Worm (Caenorhabditis elegans) whole organism, L1 larva: ENCODE results near the gene K12B6.9.

Experiments used
- C04F5.9 ChIP-seq: sonication (generic microtip); optimal IDR thresholded peaks from 2 replicates; lab custom pipeline; 2016; ENCODE audit warnings: missing genetic modification characterization, missing compliant biosample characterization
- C16A3.4 ChIP-seq: fragments of 150-350 bp; optimal IDR thresholded peaks from 2 replicates; lab custom pipeline; 2014; ENCODE audit warnings: missing biosample characterization, missing genetic modification characterization
- C34B4.2 ChIP-seq: sonication (generic microtip); optimal IDR thresholded peaks from 2 replicates; lab custom pipeline; 2017; ENCODE audit warnings: mild to moderate bottlenecking, missing genetic modification characterization, missing compliant biosample characterization
- Y116A8C.19 ChIP-seq: sonication (generic microtip); optimal IDR thresholded peaks from 2 replicates; lab custom pipeline; 2016; ENCODE audit warnings: missing compliant biosample characterization, missing genetic modification characterization, borderline replicate concordance
- aha-1 ChIP-seq: fragments of 150-350 bp; optimal IDR thresholded peaks from 2 replicates; lab custom pipeline; 2014; ENCODE audit warnings: missing biosample characterization, missing genetic modification characterization
- alr-1 ChIP-seq: fragments of 200-800 bp; sonication (Bioruptor generic); optimal IDR thresholded peaks from 2 replicates; lab custom pipeline; 2018; ENCODE audit warnings: borderline replicate concordance, mild to moderate bottlenecking, missing genetic modification characterization, missing compliant biosample characterization
- aly-2 ChIP-seq: fragments of 150-350 bp; optimal IDR thresholded peaks from 2 replicates; lab custom pipeline; 2014; ENCODE audit warnings: missing biosample characterization, missing genetic modification characterization
- ama-1 ChIP-seq: fragments of 150-350 bp; optimal IDR thresholded peaks from 2 replicates; lab custom pipeline; 2014
- blmp-1 ChIP-seq: fragments of 150-350 bp; optimal IDR thresholded peaks from 2 replicates; lab custom pipeline; 2014; ENCODE audit warnings: missing biosample characterization, missing genetic modification characterization
- ceh-8 ChIP-seq: fragments of 200-800 bp; sonication (Bioruptor generic); optimal IDR thresholded peaks from 2 replicates; lab custom pipeline; 2018; ENCODE audit warnings: mild to moderate bottlenecking, missing genetic modification characterization, moderate library complexity, missing compliant biosample characterization
- ceh-88 ChIP-seq: fragments of 200-800 bp; sonication (Bioruptor generic); IDR thresholded peaks from 2 replicates; pipeline ENCODE4 v1.3.6; 2022; ENCODE audit warnings: missing genetic modification characterization, missing compliant biosample characterization
- ceh-90 ChIP-seq: sonication (generic microtip); optimal IDR thresholded peaks from 2 replicates; lab custom pipeline; 2016; ENCODE audit warnings: missing genetic modification characterization, missing compliant biosample characterization
- ces-1 ChIP-seq: fragments of 150-350 bp; optimal IDR thresholded peaks from 2 replicates; lab custom pipeline; 2014; ENCODE audit warnings: missing biosample characterization, missing genetic modification reagents, missing genetic modification characterization
- dpl-1 ChIP-seq, 3 experiments: fragments of 150-350 bp in 2 of 3; sonication (generic microtip) in 1 of 3; optimal IDR thresholded peaks; 2 replicates each; lab custom pipeline; 2014 to 2017; ENCODE audit warnings: missing biosample characterization in 3 of 3, missing genetic modification characterization in 3 of 3, missing genetic modification reagents in 3 of 3
- dsc-1 ChIP-seq: sonication (generic microtip); optimal IDR thresholded peaks from 2 replicates; lab custom pipeline; 2016; ENCODE audit warnings: mild to moderate bottlenecking, missing genetic modification characterization, missing compliant biosample characterization
- efl-1 ChIP-seq, 4 experiments: fragments of 150-350 bp; optimal IDR thresholded peaks in 3 of 4; peaks in 1 of 4; 1 replicate in 1 of 4; 2 replicates in 3 of 4; lab custom pipeline; 2014; ENCODE audit warnings: missing biosample characterization in 2 of 4, missing genetic modification characterization in 2 of 4, missing genetic modification reagents in 2 of 4
- egl-13 ChIP-seq: sonication (generic microtip); optimal IDR thresholded peaks from 2 replicates; lab custom pipeline; 2016; ENCODE audit warnings: missing genotype, missing genetic modification reagents, missing genetic modification characterization, missing compliant biosample characterization
- elt-3 ChIP-seq, 6 experiments: fragments of 150-350 bp in 1 of 6; sonication (generic microtip); optimal IDR thresholded peaks; 2 replicates each; lab custom pipeline; 2017 to 2018; ENCODE audit warnings: missing biosample characterization in 6 of 6, missing genetic modification characterization in 6 of 6, inconsistent platforms in 1 of 6
- fkh-4 ChIP-seq: sonication (generic microtip); optimal IDR thresholded peaks from 2 replicates; lab custom pipeline; 2016; ENCODE audit warnings: missing compliant biosample characterization, missing genetic modification characterization, borderline replicate concordance
- fos-1 ChIP-seq: fragments of 150-350 bp; optimal IDR thresholded peaks from 2 replicates; lab custom pipeline; 2014; ENCODE audit warnings: missing biosample characterization, missing genetic modification characterization
- hpl-2 ChIP-seq: fragments of 150-350 bp; optimal IDR thresholded peaks from 2 replicates; lab custom pipeline; 2014; ENCODE audit warnings: missing biosample characterization, missing genetic modification reagents, missing genetic modification characterization
- irx-1 ChIP-seq: sonication (generic microtip); optimal IDR thresholded peaks from 2 replicates; lab custom pipeline; 2016; ENCODE audit warnings: missing genetic modification characterization, missing compliant biosample characterization
- isw-1 ChIP-seq: fragments of 200-800 bp; sonication (Bioruptor generic); IDR thresholded peaks from 2 replicates; pipeline ENCODE4 v1.3.6; 2022; ENCODE audit warnings: missing genetic modification characterization, missing compliant biosample characterization
- lin-13 ChIP-seq: fragments of 150-350 bp; optimal IDR thresholded peaks from 2 replicates; lab custom pipeline; 2014; ENCODE audit warnings: missing biosample characterization, missing genetic modification reagents, missing genetic modification characterization
- lin-14 ChIP-seq: fragments of 200-800 bp; sonication (Bioruptor generic); optimal IDR thresholded peaks from 2 replicates; lab custom pipeline; 2018; ENCODE audit warnings: mild to moderate bottlenecking, missing genetic modification characterization, moderate library complexity, missing compliant biosample characterization
- lin-15B ChIP-seq: fragments of 150-350 bp; sonication (generic microtip); optimal IDR thresholded peaks from 3 replicates; lab custom pipeline; 2014; ENCODE audit warnings: missing biosample characterization, missing genetic modification characterization
- lin-35 ChIP-seq, 2 experiments: fragments of 150-350 bp; optimal IDR thresholded peaks; 2 replicates each; lab custom pipeline; 2014; ENCODE audit warnings: missing biosample characterization in 2 of 2, missing genetic modification characterization in 2 of 2, missing genetic modification reagents in 2 of 2
- lsy-2 ChIP-seq, 2 experiments: fragments of 150-350 bp; optimal IDR thresholded peaks; 2 replicates each; lab custom pipeline; 2014; ENCODE audit warnings: missing biosample characterization in 2 of 2, missing genetic modification characterization in 2 of 2
- mef-2 ChIP-seq: fragments of 150-350 bp; optimal IDR thresholded peaks from 2 replicates; lab custom pipeline; 2014; ENCODE audit warnings: missing biosample characterization, missing genetic modification characterization
- nhr-11 ChIP-seq: fragments of 150-350 bp; optimal IDR thresholded peaks from 2 replicates; lab custom pipeline; 2014; ENCODE audit warnings: missing biosample characterization, missing genetic modification characterization
- nhr-84 ChIP-seq: sonication (generic microtip); optimal IDR thresholded peaks from 2 replicates; lab custom pipeline; 2017; ENCODE audit warnings: missing biosample characterization, missing genetic modification characterization
- pqm-1 ChIP-seq: sonication (generic microtip); optimal IDR thresholded peaks from 3 replicates; lab custom pipeline; 2017; ENCODE audit warnings: missing biosample characterization, missing genetic modification characterization
- sox-4 ChIP-seq: sonication (generic microtip); optimal IDR thresholded peaks from 2 replicates; lab custom pipeline; 2016; ENCODE audit warnings: missing genetic modification characterization, missing compliant biosample characterization
- sptf-1 ChIP-seq: fragments of 150-350 bp; optimal IDR thresholded peaks from 2 replicates; lab custom pipeline; 2014; ENCODE audit warnings: missing biosample characterization, missing genetic modification characterization
- sup-37 ChIP-seq: fragments of 200-800 bp; sonication (Bioruptor generic); optimal IDR thresholded peaks from 2 replicates; lab custom pipeline; 2018; ENCODE audit warnings: mild to moderate bottlenecking, missing genetic modification characterization, missing compliant biosample characterization
- swsn-7 ChIP-seq: sonication (generic microtip); optimal IDR thresholded peaks from 2 replicates; lab custom pipeline; 2016; ENCODE audit warnings: missing genetic modification characterization, missing compliant biosample characterization
- tbx-2 ChIP-seq: sonication (generic microtip); optimal IDR thresholded peaks from 2 replicates; lab custom pipeline; 2016; ENCODE audit warnings: missing genetic modification characterization, missing compliant biosample characterization
- tlp-1 ChIP-seq: fragments of 150-350 bp; optimal IDR thresholded peaks from 2 replicates; lab custom pipeline; 2014; ENCODE audit warnings: missing biosample characterization, missing genetic modification characterization
- unc-130 ChIP-seq: fragments of 150-350 bp; optimal IDR thresholded peaks from 2 replicates; lab custom pipeline; 2017; ENCODE audit warnings: missing biosample characterization, missing genetic modification characterization, inconsistent platforms
- unc-30 ChIP-seq: sonication (generic microtip); optimal IDR thresholded peaks from 2 replicates; lab custom pipeline; 2017; ENCODE audit warnings: missing biosample characterization, missing genetic modification characterization
- unc-98 ChIP-seq: fragments of 200-800 bp; sonication (Bioruptor generic); IDR thresholded peaks from 2 replicates; pipeline ENCODE4 v1.3.6; 2022; ENCODE audit warnings: missing genetic modification characterization, missing compliant biosample characterization
- vab-15 ChIP-seq: sonication (generic microtip); optimal IDR thresholded peaks from 2 replicates; lab custom pipeline; 2017; ENCODE audit warnings: missing genotype, mild to moderate bottlenecking, missing genetic modification characterization, missing compliant biosample characterization
- ztf-11 ChIP-seq, 2 experiments: sonication (generic microtip); optimal IDR thresholded peaks; 2 replicates each; lab custom pipeline; 2016 to 2017; ENCODE audit warnings: missing genetic modification characterization in 2 of 2, missing biosample characterization in 1 of 2, missing compliant biosample characterization in 1 of 2
- ztf-4 ChIP-seq: fragments of 150-350 bp; optimal IDR thresholded peaks from 2 replicates; lab custom pipeline; 2014; ENCODE audit warnings: missing biosample characterization, missing genetic modification characterization

Gene K12B6.9

ce11 chrV:6278117-6279081, 14.1 kb downstream of the K12B6.9 start, which contains the start of gene fil-2 (continued):
- TF ChIP-seq aly-2 (tag; lab: Kevin White, UChicago) (no peak), nhr-84 (tag; lab: Kevin White, UChicago) (no peak), lin-13 (GFP tag; lab: Kevin White, UChicago) (no peak), elt-3 (tag; optimal IDR thresholded peaks at IDR 0.05; lab: Kevin White, UChicago) (no peak), lin-14 (GFP tag; lab: Kevin White, UChicago) (no peak), C16A3.4 (tag; lab: Kevin White, UChicago) (no peak), Y116A8C.19 (tag; lab: Kevin White, UChicago) (no peak), aha-1 (tag; lab: Kevin White, UChicago) (no peak), tbx-2 (tag; lab: Kevin White, UChicago) (no peak), ztf-11 (tag; optimal IDR thresholded peaks at IDR 0.05; lab: Kevin White, UChicago) (no peak), hpl-2 (GFP tag; lab: Kevin White, UChicago) (no peak), ces-1 (no peak), mef-2 (tag; lab: Kevin White, UChicago) (no peak), blmp-1 (no peak), lin-15B (tag; lab: Kevin White, UChicago) (no peak), isw-1 (GFP tag; lab: Robert Waterston, UW) (no peak), ztf-4 (no peak), C34B4.2 (no peak), nhr-11 (tag; lab: Kevin White, UChicago) (no peak), fkh-4 (no peak), ceh-88 (GFP tag; lab: Robert Waterston, UW) (no peak), unc-98 (GFP tag; lab: Robert Waterston, UW) (no peak), sox-4 (tag; lab: Kevin White, UChicago) (no peak), lsy-2 (tag; optimal IDR thresholded peaks at IDR 0.05; lab: Kevin White, UChicago) (peak in 1 of 2 experiments; percentile 44), vab-15 (tag; lab: Kevin White, UChicago) (no peak), irx-1 (tag; lab: Kevin White, UChicago) (no peak), sptf-1 (tag; lab: Kevin White, UChicago) (no peak), alr-1 (tag; lab: Kevin White, UChicago) (no peak), swsn-7 (tag; lab: Kevin White, UChicago) (no peak), lin-35 (GFP tag; optimal IDR thresholded peaks at IDR 0.05; lab: Kevin White, UChicago) (peak in 1 of 2 experiments; percentile 40), unc-130 (tag; lab: Kevin White, UChicago) (no peak), tlp-1 (tag; lab: Kevin White, UChicago) (no peak), egl-13 (tag; lab: Kevin White, UChicago) (no peak), dsc-1 (tag; lab: Kevin White, UChicago) (no peak), C04F5.9 (no peak), ceh-8 (GFP tag; lab: Kevin White, UChicago) (no peak)

- TF ChIP-seq unc-98 (GFP tag; lab: Robert Waterston, UW): no peak
- TF ChIP-seq sup-37 (GFP tag; lab: Kevin White, UChicago): no peak
- TF ChIP-seq efl-1 (optimal IDR thresholded peaks at IDR 0.05; lab: Kevin White, UChicago): no peak
- peak in 1 of 2 experiments; percentile 85 for TF ChIP-seq efl-1 (GFP tag; optimal IDR thresholded peaks at IDR 0.05 in 1 of 2; lab: Kevin White, UChicago)
- peak in 1 of 2 experiments; percentile 36 for TF ChIP-seq lin-35 (GFP tag; optimal IDR thresholded peaks at IDR 0.05; lab: Kevin White, UChicago)
- TF ChIP-seq isw-1 (GFP tag; lab: Robert Waterston, UW): no peak
- TF ChIP-seq dpl-1 (GFP tag; optimal IDR thresholded peaks at IDR 0.05; lab: Kevin White, UChicago): no peak
- TF ChIP-seq fos-1: no peak
- TF ChIP-seq sptf-1 (tag; lab: Kevin White, UChicago): no peak
- no peak for TF ChIP-seq ceh-90 (tag; lab: Kevin White, UChicago)
- no peak for TF ChIP-seq fkh-4
- TF ChIP-seq blmp-1: no peak
- no peak for TF ChIP-seq unc-30 (tag; lab: Kevin White, UChicago)
- TF ChIP-seq pqm-1 (tag; lab: Kevin White, UChicago): no peak
- peak in 1 of 2 experiments; percentile 16 for TF ChIP-seq lsy-2 (tag; optimal IDR thresholded peaks at IDR 0.05; lab: Kevin White, UChicago)
- peak in 1 of 6 experiments; percentile 11 for TF ChIP-seq elt-3 (tag; optimal IDR thresholded peaks at IDR 0.05; lab: Kevin White, UChicago)
- TF ChIP-seq ama-1: peak; percentile 8
Observed at ce11 chrV:6277178-6277834, 15.2 kb downstream of the K12B6.9 start.
